Worm (Caenorhabditis elegans) whole organism, mixed stage, embryonic: ENCODE results near the gene srh-141.

Experiments used
- M03D4.4 ChIP-seq: sonication (generic microtip); optimal IDR thresholded peaks from 2 replicates; lab custom pipeline; 2017; ENCODE audit warnings: mild to moderate bottlenecking, missing genetic modification characterization, missing compliant biosample characterization
- bed-3 ChIP-seq: fragments of 200-800 bp; sonication (Bioruptor generic); optimal IDR thresholded peaks from 3 replicates; lab custom pipeline; 2018; ENCODE audit warnings: mild to moderate bottlenecking, missing genetic modification characterization, moderate library complexity, missing compliant biosample characterization
- blmp-1 ChIP-seq: fragments of 150-350 bp; optimal IDR thresholded peaks from 2 replicates; lab custom pipeline; 2014; ENCODE audit warnings: missing biosample characterization, missing genetic modification characterization
- ceh-39 ChIP-seq: fragments of 150-350 bp; optimal IDR thresholded peaks from 2 replicates; lab custom pipeline; 2014; ENCODE audit warnings: missing biosample characterization, missing genetic modification characterization
- ceh-43 ChIP-seq: fragments of 200-800 bp; sonication (Bioruptor generic); optimal IDR thresholded peaks from 2 replicates; lab custom pipeline; 2018; ENCODE audit warnings: mild to moderate bottlenecking, missing genetic modification characterization, moderate library complexity, missing compliant biosample characterization
- ceh-83 ChIP-seq: fragments of 200-800 bp; sonication (Bioruptor generic); optimal IDR thresholded peaks from 2 replicates; lab custom pipeline; 2018; ENCODE audit warnings: mild to moderate bottlenecking, missing genetic modification characterization, missing compliant biosample characterization
- ces-1 ChIP-seq: fragments of 150-350 bp; optimal IDR thresholded peaks from 2 replicates; lab custom pipeline; 2014; ENCODE audit warnings: missing biosample characterization, missing genetic modification reagents, missing genetic modification characterization
- cnd-1 ChIP-seq: fragments of 200-800 bp; sonication (Bioruptor generic); optimal IDR thresholded peaks from 2 replicates; lab custom pipeline; 2018; ENCODE audit warnings: mild to moderate bottlenecking, missing genetic modification characterization, missing compliant biosample characterization
- drap-1 ChIP-seq: fragments of 200-800 bp; sonication (Bioruptor generic); optimal IDR thresholded peaks from 3 replicates; lab custom pipeline; 2018; ENCODE audit warnings: mild to moderate bottlenecking, missing genetic modification characterization, missing compliant biosample characterization
- elt-1 ChIP-seq: sonication (generic microtip); optimal IDR thresholded peaks from 2 replicates; lab custom pipeline; 2017; ENCODE audit warnings: missing genetic modification characterization, mild to moderate bottlenecking, missing compliant biosample characterization, antibody characterized with exemption, moderate library complexity, borderline replicate concordance; ENCODE audit not compliant: insufficient read depth
- elt-3 ChIP-seq: fragments of 150-350 bp; optimal IDR thresholded peaks from 2 replicates; lab custom pipeline; 2014; ENCODE audit warnings: missing biosample characterization, missing genetic modification characterization
- flh-1 ChIP-seq: fragments of 200-800 bp; sonication (Bioruptor generic); optimal IDR thresholded peaks from 2 replicates; lab custom pipeline; 2018; ENCODE audit warnings: mild to moderate bottlenecking, missing genetic modification characterization, moderate library complexity, missing compliant biosample characterization
- ham-2 ChIP-seq: fragments of 200-800 bp; sonication (Bioruptor generic); optimal IDR thresholded peaks from 2 replicates; lab custom pipeline; 2018; ENCODE audit warnings: mild to moderate bottlenecking, missing genetic modification characterization, missing compliant biosample characterization
- hlh-1 ChIP-seq: fragments of 150-350 bp; optimal IDR thresholded peaks from 2 replicates; lab custom pipeline; 2014; ENCODE audit warnings: missing biosample characterization, missing genetic modification reagents, missing genetic modification characterization
- lin-13 ChIP-seq: fragments of 150-350 bp; optimal IDR thresholded peaks from 2 replicates; lab custom pipeline; 2014; ENCODE audit warnings: missing biosample characterization, missing genetic modification characterization
- lin-32 ChIP-seq: fragments of 200-800 bp; sonication (Bioruptor generic); optimal IDR thresholded peaks from 2 replicates; lab custom pipeline; 2018; ENCODE audit warnings: mild to moderate bottlenecking, missing genetic modification characterization, missing compliant biosample characterization
- mab-5 ChIP-seq: fragments of 150-350 bp; optimal IDR thresholded peaks from 2 replicates; lab custom pipeline; 2014; ENCODE audit warnings: missing biosample characterization, missing genetic modification characterization
- mep-1 ChIP-seq: fragments of 150-350 bp; optimal IDR thresholded peaks from 2 replicates; lab custom pipeline; 2017; ENCODE audit warnings: missing biosample characterization, missing genetic modification reagents, missing genetic modification characterization, inconsistent platforms
- mls-2 ChIP-seq: sonication (generic microtip); optimal IDR thresholded peaks from 2 replicates; lab custom pipeline; 2016; ENCODE audit warnings: mild to moderate bottlenecking, missing genetic modification characterization, moderate library complexity, missing compliant biosample characterization
- nhr-12 ChIP-seq: fragments of 150-350 bp; optimal IDR thresholded peaks from 2 replicates; lab custom pipeline; 2014; ENCODE audit warnings: missing biosample characterization, missing genetic modification characterization
- nhr-2 ChIP-seq: fragments of 150-350 bp; optimal IDR thresholded peaks from 2 replicates; lab custom pipeline; 2014; ENCODE audit warnings: missing biosample characterization, missing genetic modification characterization
- nhr-237 ChIP-seq: fragments of 150-350 bp; optimal IDR thresholded peaks from 2 replicates; lab custom pipeline; 2014; ENCODE audit warnings: missing biosample characterization, missing genetic modification characterization
- nhr-28 ChIP-seq: fragments of 150-350 bp; optimal IDR thresholded peaks from 2 replicates; lab custom pipeline; 2014; ENCODE audit warnings: missing biosample characterization, missing genetic modification characterization
- nhr-76 ChIP-seq: sonication (generic microtip); optimal IDR thresholded peaks from 2 replicates; lab custom pipeline; 2017; ENCODE audit warnings: missing biosample characterization, missing genetic modification characterization
- pha-4 ChIP-seq: fragments of 150-350 bp; optimal IDR thresholded peaks from 2 replicates; lab custom pipeline; 2018; ENCODE audit warnings: missing biosample characterization, missing genetic modification reagents, missing genetic modification characterization
- sem-2 ChIP-seq: fragments of 200-800 bp; sonication (Bioruptor generic); optimal IDR thresholded peaks from 2 replicates; lab custom pipeline; 2018; ENCODE audit warnings: mild to moderate bottlenecking, missing genetic modification characterization, missing compliant biosample characterization
- tbx-8 ChIP-seq: fragments of 200-800 bp; sonication (Bioruptor generic); optimal IDR thresholded peaks from 2 replicates; lab custom pipeline; 2018; ENCODE audit warnings: mild to moderate bottlenecking, missing genetic modification characterization, moderate library complexity, missing compliant biosample characterization
- unc-120 ChIP-seq: sonication (generic microtip); optimal IDR thresholded peaks from 2 replicates; lab custom pipeline; 2017; ENCODE audit warnings: missing genetic modification characterization, missing compliant biosample characterization; ENCODE audit not compliant: poor library complexity, severe bottlenecking
- unc-39 ChIP-seq: fragments of 150-350 bp; optimal IDR thresholded peaks from 2 replicates; lab custom pipeline; 2014; ENCODE audit warnings: missing biosample characterization, missing genetic modification characterization
- unc-62 ChIP-seq: fragments of 150-350 bp; optimal IDR thresholded peaks from 2 replicates; lab custom pipeline; 2014; ENCODE audit warnings: missing biosample characterization, missing genetic modification reagents, missing genetic modification characterization
- zip-8 ChIP-seq: fragments of 150-350 bp; optimal IDR thresholded peaks from 2 replicates; lab custom pipeline; 2014; ENCODE audit warnings: missing biosample characterization, missing genetic modification characterization
- ztf-11 ChIP-seq: fragments of 150-350 bp; optimal IDR thresholded peaks from 2 replicates; lab custom pipeline; 2014; ENCODE audit warnings: missing biosample characterization, missing genetic modification characterization

srh-141 gene

DNA sequence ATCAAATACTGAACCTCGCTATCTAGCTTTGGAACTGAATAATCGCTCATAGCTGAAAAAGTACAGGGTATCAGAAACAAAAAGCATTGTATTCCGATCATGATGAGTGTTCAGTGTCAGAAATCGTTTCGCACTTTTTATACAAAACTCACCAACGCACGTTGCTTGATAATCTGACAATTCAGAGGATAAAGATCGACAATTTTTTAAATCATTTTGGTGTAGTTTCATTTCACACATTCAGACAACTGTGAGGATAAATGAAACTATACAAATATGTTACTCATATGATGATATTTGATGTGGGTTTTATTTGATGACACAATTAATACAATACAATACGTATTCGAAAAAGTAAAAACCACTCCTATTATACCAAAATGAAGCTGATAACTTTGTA lies 39.3 kb downstream of the srh-141 start, which contains the start of gene F57E7.2:
F57E7.2 (minus strand) TSS at position 101 of the 400 bp plus-strand sequence.
- TF ChIP-seq ceh-39 (tag; lab: Kevin White, UChicago) (no peak), pha-4 (tag; lab: Kevin White, UChicago) (no peak), ztf-11 (tag; lab: Kevin White, UChicago) (no peak), lin-32 (no peak), cnd-1 (no peak), unc-120 (tag; lab: Kevin White, UChicago) (no peak), elt-1 (tag; lab: Kevin White, UChicago) (no peak), flh-1 (no peak), elt-3 (tag; lab: Kevin White, UChicago) (no peak), sem-2 (no peak), nhr-12 (tag; lab: Kevin White, UChicago) (no peak), nhr-237 (tag; lab: Kevin White, UChicago) (no peak), zip-8 (tag; lab: Kevin White, UChicago) (no peak), unc-39 (tag; lab: Kevin White, UChicago) (no peak), ceh-43 (no peak), ceh-83 (GFP tag; lab: Kevin White, UChicago) (no peak)

DNA sequence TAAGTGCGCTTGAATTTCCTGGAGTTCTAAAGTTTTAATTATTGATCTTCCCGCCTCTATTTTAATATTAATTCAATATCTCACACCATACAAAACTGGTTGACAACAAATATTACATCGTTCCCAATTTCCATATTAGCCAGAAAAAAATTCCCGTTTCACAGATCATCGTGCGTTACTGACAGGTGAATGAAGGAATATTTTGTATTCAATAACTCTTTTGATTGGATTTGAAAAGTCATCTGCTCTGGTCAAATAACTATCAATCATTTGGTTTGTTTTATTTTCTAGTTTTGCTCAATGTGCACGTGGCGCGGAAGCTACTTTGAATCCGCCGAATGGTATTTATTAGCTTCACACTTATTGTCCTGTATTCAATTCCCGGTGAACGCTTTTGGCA lies 40.0 kb downstream of the srh-141 start, which contains the start of gene srh-139:
srh-139 (plus strand) TSS at position 301 of the 400 bp plus-strand sequence.
- TF ChIP-seq lin-13 (tag; lab: Kevin White, UChicago): no peak
- no peak for TF ChIP-seq mab-5 (tag; lab: Kevin White, UChicago)
- no peak for TF ChIP-seq lin-32
- no peak for TF ChIP-seq ceh-83 (GFP tag; lab: Kevin White, UChicago)
- TF ChIP-seq unc-62 (GFP tag; lab: Kevin White, UChicago): no peak
- no peak for TF ChIP-seq nhr-28 (tag; lab: Kevin White, UChicago)
- no peak for TF ChIP-seq bed-3
- no peak for TF ChIP-seq unc-39 (tag; lab: Kevin White, UChicago)
- no peak for TF ChIP-seq ham-2 (GFP tag; lab: Kevin White, UChicago)
- no peak for TF ChIP-seq zip-8 (tag; lab: Kevin White, UChicago)
- TF ChIP-seq cnd-1: no peak
- no peak for TF ChIP-seq blmp-1 (tag; lab: Kevin White, UChicago)
- TF ChIP-seq hlh-1 (tag; lab: Kevin White, UChicago): no peak
- TF ChIP-seq tbx-8 (GFP tag; lab: Kevin White, UChicago): no peak
- TF ChIP-seq ztf-11 (tag; lab: Kevin White, UChicago): no peak
- TF ChIP-seq nhr-76 (tag; lab: Kevin White, UChicago): no peak
- no peak for TF ChIP-seq mep-1
- TF ChIP-seq nhr-237 (tag; lab: Kevin White, UChicago): no peak
- TF ChIP-seq nhr-2 (tag; lab: Kevin White, UChicago): no peak
- no peak for TF ChIP-seq drap-1 (GFP tag; lab: Kevin White, UChicago)

DNA sequence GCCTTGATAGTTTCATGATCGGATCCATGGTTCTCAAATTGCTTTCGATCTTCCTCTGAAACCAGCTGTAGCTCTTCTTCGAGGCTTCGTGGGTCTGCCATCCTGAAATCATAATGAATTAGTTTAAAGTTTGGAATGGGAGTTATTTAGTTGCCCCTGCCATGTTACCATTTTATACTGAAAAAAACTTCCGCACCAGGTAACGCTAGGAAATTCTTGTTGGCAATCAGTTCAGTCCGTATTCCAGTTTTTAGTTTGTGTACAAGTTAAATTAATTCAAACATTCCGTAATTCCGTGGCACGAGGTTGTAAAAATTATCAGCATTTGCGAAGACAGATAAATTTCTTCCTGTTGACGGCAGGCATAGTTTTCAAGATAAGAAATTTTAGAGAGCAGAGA lies 43.7 kb downstream of the srh-141 start, which contains the start of gene Y32B12A.5:
Y32B12A.5 (minus strand) TSS at position 101 of the 400 bp plus-strand sequence.
- TF ChIP-seq cnd-1 (no peak), nhr-2 (tag; lab: Kevin White, UChicago) (no peak), unc-62 (GFP tag; lab: Kevin White, UChicago) (no peak), blmp-1 (tag; lab: Kevin White, UChicago) (no peak), nhr-28 (tag; lab: Kevin White, UChicago) (no peak), mls-2 (tag; lab: Kevin White, UChicago) (no peak), ces-1 (no peak), lin-32 (no peak), ztf-11 (tag; lab: Kevin White, UChicago) (no peak), ceh-83 (GFP tag; lab: Kevin White, UChicago) (no peak), drap-1 (GFP tag; lab: Kevin White, UChicago) (no peak)

DNA sequence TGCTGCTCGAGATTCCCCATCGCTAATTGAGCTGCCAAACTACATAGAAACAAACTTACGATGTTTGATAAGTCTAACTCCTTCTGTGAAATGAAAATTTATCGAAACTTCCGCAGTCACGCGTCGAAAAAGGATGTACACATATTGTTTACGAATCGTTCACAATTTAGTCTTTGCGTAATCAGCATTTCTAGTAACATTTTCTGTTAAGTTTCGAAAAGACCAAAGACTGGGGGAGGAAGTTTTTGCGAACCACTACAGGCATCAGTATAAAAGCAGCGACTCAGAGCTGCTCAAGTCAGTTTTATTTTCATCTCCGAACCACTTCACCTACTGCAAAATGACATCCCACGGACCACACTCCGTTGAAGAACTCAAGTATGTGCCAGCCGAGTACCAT lies 44.4 kb downstream of the srh-141 start, which contains the start of gene sqst-4:
sqst-4 (plus strand) TSS at position 301 of the 400 bp plus-strand sequence.
- TF ChIP-seq lin-13 (tag; lab: Kevin White, UChicago): no peak
- TF ChIP-seq M03D4.4 (tag; lab: Kevin White, UChicago): no peak
- TF ChIP-seq ztf-11 (tag; lab: Kevin White, UChicago): no peak
- no peak for TF ChIP-seq ham-2 (GFP tag; lab: Kevin White, UChicago)
- no peak for TF ChIP-seq ces-1
- no peak for TF ChIP-seq nhr-28 (tag; lab: Kevin White, UChicago)
- TF ChIP-seq sem-2: no peak
- no peak for TF ChIP-seq ceh-39 (tag; lab: Kevin White, UChicago)
- no peak for TF ChIP-seq nhr-76 (tag; lab: Kevin White, UChicago)
- TF ChIP-seq unc-120 (tag; lab: Kevin White, UChicago): no peak
- no peak for TF ChIP-seq zip-8 (tag; lab: Kevin White, UChicago)
- no peak for TF ChIP-seq blmp-1 (tag; lab: Kevin White, UChicago)
